Worm (Caenorhabditis elegans) whole organism, L4/young adult: Measurements from ENCODE around the gene T23B5.6.

Source experiments
- W03F9.2 ChIP-seq: fragments of 150-350 bp; optimal IDR thresholded peaks from 2 replicates; lab custom pipeline; 2014; ENCODE audit warnings: missing biosample characterization, missing genetic modification characterization
- dao-5 ChIP-seq: sonication (generic microtip); optimal IDR thresholded peaks from 2 replicates; lab custom pipeline; 2016; ENCODE audit warnings: missing genotype, missing genetic modification characterization, moderate library complexity, missing compliant biosample characterization

DNA sequence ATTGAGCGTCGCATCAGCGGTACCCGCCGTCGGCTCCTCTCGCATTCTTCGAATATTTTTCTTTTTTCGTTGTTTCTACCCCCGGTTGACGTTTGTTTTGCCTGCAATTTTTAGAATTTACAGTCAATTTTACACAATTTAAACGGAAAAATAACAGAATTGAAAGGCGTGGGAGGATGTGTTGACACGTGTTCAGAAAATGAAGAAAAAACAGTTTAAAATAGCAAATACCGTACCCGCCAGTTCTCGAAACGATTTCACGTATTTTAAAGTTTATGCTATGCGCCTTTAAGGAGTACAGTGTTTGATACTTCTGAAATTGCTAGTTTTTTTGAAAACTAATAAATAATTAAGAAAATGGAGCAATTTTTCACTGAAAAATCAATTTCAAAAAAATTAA, 46.1 kb downstream of the T23B5.6 start, which contains the start of gene ark-1:
- TF ChIP-seq W03F9.2 (tag; lab: Kevin White, UChicago) (no peak), dao-5 (tag; lab: Kevin White, UChicago) (no peak)
